Worm (Caenorhabditis elegans): Measurements from ENCODE around the gene pgp-11.

Gene pgp-11

ce11 chrII:8028246-8028694, 24.2 kb upstream of the pgp-11 start (continued):
- peak; percentile 52 for TF ChIP-seq che-1 (tag; optimal IDR thresholded peaks at IDR 0.05)
- peak; percentile 83 for TF ChIP-seq F13H6.1 (tag; optimal IDR thresholded peaks at IDR 0.05)
- TF ChIP-seq K02D7.2 (tag; optimal IDR thresholded peaks at IDR 0.05): no peak
- TF ChIP-seq odd-2 (tag; optimal IDR thresholded peaks at IDR 0.05): no peak
- no peak for TF ChIP-seq K09A11.1 (tag; optimal IDR thresholded peaks at IDR 0.05; ENCODE audit: insufficient read depth)
- TF ChIP-seq sox-2 (GFP tag; IDR thresholded peaks at IDR 0.05): no peak; the same call in 1 of the 2 replicates
- no peak for TF ChIP-seq ceh-24 (tag; optimal IDR thresholded peaks at IDR 0.05)
- peak; percentile 51 for TF ChIP-seq ceh-6 (GFP tag; optimal IDR thresholded peaks at IDR 0.05)
- peak; percentile 54 for TF ChIP-seq sdc-2 (tag; optimal IDR thresholded peaks at IDR 0.05)
- peak; percentile 44 for TF ChIP-seq ceh-2 (tag; optimal IDR thresholded peaks at IDR 0.05)
- TF ChIP-seq pha-2 (tag; optimal IDR thresholded peaks at IDR 0.05): no peak
- no peak for TF ChIP-seq ceh-22 (tag; optimal IDR thresholded peaks at IDR 0.05)
- TF ChIP-seq lin-11 (tag; optimal IDR thresholded peaks at IDR 0.05): no peak
- peak; percentile 9 for TF ChIP-seq fax-1 (tag; optimal IDR thresholded peaks at IDR 0.05)
- no peak for TF ChIP-seq mec-3 (tag; optimal IDR thresholded peaks at IDR 0.05; ENCODE audit: borderline replicate concordance)
- TF ChIP-seq ceh-45 (GFP tag; IDR thresholded peaks at IDR 0.05): 0 out of 2 replicates have a peak, but pooled peaks have one; percentile 23
- TF ChIP-seq unc-42 (tag; optimal IDR thresholded peaks at IDR 0.05): peak; percentile 79
- TF ChIP-seq dve-1 (tag; optimal IDR thresholded peaks at IDR 0.05): peak; percentile 81
- TF ChIP-seq ceh-30 (tag; optimal IDR thresholded peaks at IDR 0.05): no peak
- TF ChIP-seq ttx-3 (tag; optimal IDR thresholded peaks at IDR 0.05): no peak
- TF ChIP-seq unc-55 (GFP tag; optimal IDR thresholded peaks at IDR 0.05): peak; percentile 63
- peak; percentile 67 for TF ChIP-seq syd-9 (tag; optimal IDR thresholded peaks at IDR 0.05)
- no peak for TF ChIP-seq pax-1 (tag; optimal IDR thresholded peaks at IDR 0.05)
- peak; percentile 62 for TF ChIP-seq elt-2 (tag; optimal IDR thresholded peaks at IDR 0.05)
- TF ChIP-seq fkh-6 (tag; optimal IDR thresholded peaks at IDR 0.05): peak; percentile 52
- no peak for TF ChIP-seq pha-4 (tag; optimal IDR thresholded peaks at IDR 0.05)
- no peak for TF ChIP-seq hlh-15 (tag; optimal IDR thresholded peaks at IDR 0.05)
- no peak for TF ChIP-seq nhr-232 (tag; optimal IDR thresholded peaks at IDR 0.05)
- no peak for TF ChIP-seq gmeb-2 (tag; optimal IDR thresholded peaks at IDR 0.05)
- TF ChIP-seq ceh-48 (tag; optimal IDR thresholded peaks at IDR 0.05): peak; percentile 61
- no peak for TF ChIP-seq ama-1 (optimal IDR thresholded peaks at IDR 0.05)
- no peak for TF ChIP-seq ahr-1 (tag; optimal IDR thresholded peaks at IDR 0.05)
- TF ChIP-seq lim-6 (tag; optimal IDR thresholded peaks at IDR 0.05): peak; percentile 45

- TF ChIP-seq ceh-14 (tag; optimal IDR thresholded peaks at IDR 0.05): no peak
- no peak for TF ChIP-seq elt-2 (tag; optimal IDR thresholded peaks at IDR 0.05)
- TF ChIP-seq pqm-1 (tag; optimal IDR thresholded peaks at IDR 0.05): no peak
- no peak for TF ChIP-seq hlh-15 (tag; optimal IDR thresholded peaks at IDR 0.05)
- TF ChIP-seq hlh-30 (tag; optimal IDR thresholded peaks at IDR 0.05; ENCODE audit: insufficient read depth): no peak
- no peak for TF ChIP-seq ceh-9 (tag; optimal IDR thresholded peaks at IDR 0.05)
- no peak for TF ChIP-seq unc-3 (GFP tag; conservative IDR thresholded peaks at IDR 0.05)
- TF ChIP-seq unc-3 (tag; optimal IDR thresholded peaks at IDR 0.05): no peak
- TF ChIP-seq che-1 (tag; optimal IDR thresholded peaks at IDR 0.05): no peak
Observed at ce11 chrII:8027663-8028062, 23.6 kb upstream of the pgp-11 start, which contains the start of gene swsn-7. Gene swsn-7, minus strand, starts transcription at chrII:8027763.

DNA sequence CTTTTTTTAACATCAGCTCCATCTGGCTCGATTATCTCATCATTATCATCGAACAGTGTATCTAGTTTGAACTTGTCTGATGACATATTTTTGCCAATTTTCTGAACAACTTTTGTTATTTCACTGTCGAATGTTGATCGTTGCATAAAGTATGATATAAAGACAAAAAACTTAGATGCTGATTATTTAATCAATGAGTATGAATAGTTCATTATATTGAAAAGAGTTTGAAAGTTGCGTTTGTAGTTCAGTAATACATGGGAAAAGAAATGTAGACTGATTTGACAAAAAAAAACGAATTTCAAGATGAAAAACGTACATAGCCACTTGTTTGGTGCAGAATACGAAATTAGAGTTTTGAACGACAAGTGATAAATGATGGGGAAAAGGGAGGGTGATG, 18.4 kb upstream of the pgp-11 start, which contains the start of gene hda-2:
hda-2 (minus strand) TSS at position 101 of the 400 bp plus-strand sequence.
- TF ChIP-seq Y22D7AL.16 (tag; optimal IDR thresholded peaks at IDR 0.05) (no peak), hlh-13 (GFP tag; optimal IDR thresholded peaks at IDR 0.05) (no peak), madf-2 (tag; optimal IDR thresholded peaks at IDR 0.05) (no peak), ceh-31 (tag; optimal IDR thresholded peaks at IDR 0.05) (no peak), gmeb-2 (tag; optimal IDR thresholded peaks at IDR 0.05) (no peak), ets-4 (tag; optimal IDR thresholded peaks at IDR 0.05) (no peak), lin-11 (tag; optimal IDR thresholded peaks at IDR 0.05) (no peak), pha-2 (tag; optimal IDR thresholded peaks at IDR 0.05) (no peak), syd-9 (tag; optimal IDR thresholded peaks at IDR 0.05) (no peak)
